Fruit fly (Drosophila melanogaster) whole organism, adult: ENCODE measurements around the gene Osi19.

Source experiments
- CG11617 ChIP-seq: fragments of 200-800 bp; sonication (Bioruptor generic); optimal IDR thresholded peaks from 2 replicates; lab custom pipeline; 2017; ENCODE audit warnings: mild to moderate bottlenecking, missing biosample characterization, missing genetic modification reagents, missing genetic modification characterization
- CG12768 ChIP-seq: fragments of 200-800 bp; sonication (Bioruptor generic); optimal IDR thresholded peaks from 2 replicates; lab custom pipeline; 2017; ENCODE audit warnings: missing biosample characterization, missing genetic modification characterization, mild to moderate bottlenecking, moderate library complexity, missing genetic modification reagents
- CG14711 ChIP-seq: fragments of 200-800 bp; sonication (Bioruptor generic); optimal IDR thresholded peaks from 2 replicates; lab custom pipeline; 2018; ENCODE audit warnings: missing biosample characterization, mild to moderate bottlenecking, missing genetic modification characterization, moderate library complexity
- CG7101 ChIP-seq: fragments of 200-800 bp; sonication (Bioruptor generic); optimal IDR thresholded peaks from 2 replicates; lab custom pipeline; 2018; ENCODE audit warnings: missing biosample characterization, mild to moderate bottlenecking, missing genetic modification characterization, moderate library complexity
- Crg-1 ChIP-seq: fragments of 200-800 bp; sonication (Bioruptor generic); optimal IDR thresholded peaks from 2 replicates; lab custom pipeline; 2016; ENCODE audit warnings: missing biosample characterization, missing genetic modification characterization
- Hr96 ChIP-seq: fragments of 200-800 bp; sonication (Bioruptor generic); optimal IDR thresholded peaks from 2 replicates; lab custom pipeline; 2016; ENCODE audit warnings: missing biosample characterization, missing genetic modification characterization
- Mnt ChIP-seq: fragments of 200-800 bp; sonication (Bioruptor generic); optimal IDR thresholded peaks from 2 replicates; lab custom pipeline; 2016; ENCODE audit warnings: missing biosample characterization, mild to moderate bottlenecking, missing genetic modification characterization
- bab1 ChIP-seq: fragments of 200-800 bp; sonication (Bioruptor generic); optimal IDR thresholded peaks from 3 replicates; lab custom pipeline; 2019; ENCODE audit warnings: missing biosample characterization, mild to moderate bottlenecking, missing genetic modification characterization, moderate library complexity
- cic ChIP-seq: fragments of 200-800 bp; sonication (Bioruptor generic); optimal IDR thresholded peaks from 2 replicates; lab custom pipeline; 2017; ENCODE audit warnings: missing biosample characterization, mild to moderate bottlenecking, missing genetic modification characterization, moderate library complexity
- cnc ChIP-seq, 2 experiments: fragments of >200 bp; optimal IDR thresholded peaks; 2 replicates each; lab custom pipeline; 2017
- kay ChIP-seq: fragments of 200-800 bp; sonication (Bioruptor generic); peaks from one replicate; lab custom pipeline; 2016; ENCODE audit warnings: missing biosample characterization, missing genetic modification characterization, borderline replicate concordance
- ovo ChIP-seq: fragments of 200-800 bp; sonication (Bioruptor generic); optimal IDR thresholded peaks from 2 replicates; lab custom pipeline; 2016; ENCODE audit warnings: missing biosample characterization, missing genetic modification characterization
- pad ChIP-seq: fragments of 200-800 bp; sonication (Bioruptor generic); optimal IDR thresholded peaks from 3 replicates; lab custom pipeline; 2017; ENCODE audit warnings: missing biosample characterization, missing genetic modification characterization, mild to moderate bottlenecking, moderate library complexity, missing genetic modification reagents
- toe ChIP-seq: fragments of 200-800 bp; sonication (Bioruptor generic); optimal IDR thresholded peaks from 2 replicates; lab custom pipeline; 2016; ENCODE audit warnings: missing biosample characterization, missing genetic modification characterization

DNA sequence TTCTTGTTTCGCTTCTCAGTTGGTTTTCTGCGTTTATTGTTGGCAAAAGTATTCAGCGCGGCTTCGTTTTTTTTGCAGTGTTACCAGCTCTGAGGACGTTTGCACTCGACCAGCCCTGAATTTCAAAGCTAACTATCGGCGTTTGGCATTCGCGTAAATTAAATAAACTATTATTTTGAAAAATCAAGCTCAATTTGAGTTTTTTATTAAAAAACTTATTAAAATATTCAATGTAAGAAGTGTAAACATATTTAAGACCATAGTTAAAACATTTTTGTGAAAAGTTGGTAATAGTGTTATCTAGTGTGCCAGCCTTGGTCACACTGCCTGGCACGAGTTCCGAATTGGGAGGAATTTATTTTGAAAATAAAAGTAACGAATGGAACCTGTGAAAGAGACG lies 10.7 kb downstream of the Osi19 start, which contains the start of the genes SmD2 and CG18048:
- TF ChIP-seq CG11617 (GFP tag; lab: Kevin White, UChicago) (no peak), kay (GFP tag; lab: Kevin White, UChicago) (no peak), cnc (optimal IDR thresholded peaks at IDR 0.05; lab: Kevin White, UChicago) (no peak), cic (no peak), Hr96 (GFP tag; lab: Kevin White, UChicago) (peak; percentile 6), ovo (no peak), Crg-1 (no peak), CG14711 (peak; percentile 14), pad (GFP tag; lab: Kevin White, UChicago) (no peak), CG12768 (GFP tag; lab: Kevin White, UChicago) (peak; percentile 7), Mnt (GFP tag; lab: Kevin White, UChicago) (peak; percentile 65), toe (no peak), CG7101 (no peak), bab1 (peak; percentile 24)
